Worm (Caenorhabditis elegans) whole organism, L1 larva: ENCODE measurements around the gene M163.10.

Experiments used
- ceh-63 ChIP-seq: fragments of 200-800 bp; sonication (Bioruptor generic); optimal IDR thresholded peaks from 2 replicates; lab custom pipeline; 2018; ENCODE audit warnings: mild to moderate bottlenecking, missing genetic modification characterization, missing compliant biosample characterization
- egl-27 ChIP-seq, 2 experiments: fragments of 150-350 bp in 1 of 2; sonication (generic microtip); optimal IDR thresholded peaks; 3 replicates each; lab custom pipeline; 2017 to 2018; ENCODE audit warnings: missing biosample characterization in 2 of 2, missing genetic modification characterization in 2 of 2, missing genetic modification reagents in 2 of 2
- elt-3 ChIP-seq, 6 experiments: fragments of 150-350 bp in 1 of 6; sonication (generic microtip); optimal IDR thresholded peaks; 2 replicates each; lab custom pipeline; 2017 to 2018; ENCODE audit warnings: missing biosample characterization in 6 of 6, missing genetic modification characterization in 6 of 6, inconsistent platforms in 1 of 6
- nhr-237 ChIP-seq: fragments of 150-350 bp; optimal IDR thresholded peaks from 2 replicates; lab custom pipeline; 2014; ENCODE audit warnings: missing biosample characterization, missing genetic modification characterization
- nhr-47 ChIP-seq: sonication (generic microtip); optimal IDR thresholded peaks from 2 replicates; lab custom pipeline; 2016; ENCODE audit warnings: mild to moderate bottlenecking, missing genetic modification characterization, moderate library complexity, missing compliant biosample characterization
- sptf-1 ChIP-seq: fragments of 150-350 bp; optimal IDR thresholded peaks from 2 replicates; lab custom pipeline; 2014; ENCODE audit warnings: missing biosample characterization, missing genetic modification characterization
- unc-62 ChIP-seq: fragments of 150-350 bp; optimal IDR thresholded peaks from 2 replicates; lab custom pipeline; 2014; ENCODE audit warnings: missing biosample characterization, missing genetic modification reagents, missing genetic modification characterization

ce11 chrX:14486503-14486902 is 15.7 kb downstream of the M163.10 start:
- TF ChIP-seq sptf-1 (tag; lab: Kevin White, UChicago), result no peak
- no peak for TF ChIP-seq nhr-47 (tag; lab: Kevin White, UChicago)
- TF ChIP-seq egl-27 (tag; optimal IDR thresholded peaks at IDR 0.05; lab: Kevin White, UChicago), result no peak
- no peak for TF ChIP-seq unc-62 (GFP tag; lab: Kevin White, UChicago)
- TF ChIP-seq nhr-237 (tag; lab: Kevin White, UChicago), result no peak
- TF ChIP-seq ceh-63 (GFP tag; lab: Kevin White, UChicago), result no peak
- TF ChIP-seq elt-3 (tag; optimal IDR thresholded peaks at IDR 0.05; lab: Kevin White, UChicago), result no peak
